Worm (Caenorhabditis elegans): ENCODE results near the gene pms-2.

pms-2 gene

ce11 chrV:11541284-11541683, 29.1 kb downstream of the pms-2 start (continued):
- TF ChIP-seq lag-1 (GFP tag; IDR thresholded peaks at IDR 0.05) = no peak
- no peak for TF ChIP-seq hmg-20 (GFP tag; IDR thresholded peaks at IDR 0.05)
- TF ChIP-seq lin-35 (GFP tag; optimal IDR thresholded peaks at IDR 0.05) = no peak
- no peak for TF ChIP-seq ccch-3 (GFP tag; optimal IDR thresholded peaks at IDR 0.05)
- no peak for TF ChIP-seq hmg-1.2 (GFP tag; IDR thresholded peaks at IDR 0.05)
- TF ChIP-seq nhr-27 (tag; optimal IDR thresholded peaks at IDR 0.05) = no peak
- TF ChIP-seq attf-3 (GFP tag; conservative IDR thresholded peaks at IDR 0.05) = 0 out of 2 replicates have a peak, but pooled peaks have one; percentile 32
- TF ChIP-seq chd-7 (tag; optimal IDR thresholded peaks at IDR 0.05) = peak; percentile 44
- no peak for TF ChIP-seq pha-4 (tag; optimal IDR thresholded peaks at IDR 0.05)
- TF ChIP-seq nfya-2 (GFP tag; IDR thresholded peaks at IDR 0.05) = no peak
- no peak for TF ChIP-seq ztf-6 (GFP tag; IDR thresholded peaks at IDR 0.05)
- no peak for TF ChIP-seq akir-1 (GFP tag; optimal IDR thresholded peaks at IDR 0.05)
- TF ChIP-seq rpc-1 (optimal IDR thresholded peaks at IDR 0.05) = no peak
- TF ChIP-seq rpc-1 (tag; optimal IDR thresholded peaks at IDR 0.05) = no peak
- TF ChIP-seq madf-8 (GFP tag; conservative IDR thresholded peaks at IDR 0.05) = no peak
- no peak for TF ChIP-seq nfya-1 (tag; optimal IDR thresholded peaks at IDR 0.05; ENCODE audit: borderline replicate concordance, insufficient read depth)
- no peak for TF ChIP-seq D2030.7 (GFP tag; IDR thresholded peaks at IDR 0.05)
- TF ChIP-seq snpc-1.1 (tag; optimal IDR thresholded peaks at IDR 0.05; ENCODE audit: insufficient read depth) = no peak
- TF ChIP-seq K11D2.4 (GFP tag; IDR thresholded peaks at IDR 0.05) = peak; percentile 43; the same call in 1 of the 2 replicates
- TF ChIP-seq let-607 (tag; optimal IDR thresholded peaks at IDR 0.05) = peak in 1 of 2 experiments; percentile 20
- no peak for TF ChIP-seq hlh-12 (tag; optimal IDR thresholded peaks at IDR 0.05)
- TF ChIP-seq Y56A3A.18 (GFP tag; IDR thresholded peaks at IDR 0.05) = no peak
- TF ChIP-seq ceh-100 (GFP tag; IDR thresholded peaks at IDR 0.05) = peak; percentile 19; the same call in 1 of the 2 replicates
- no peak for TF ChIP-seq madf-6 (GFP tag; IDR thresholded peaks at IDR 0.05)
- peak; percentile 6 for TF ChIP-seq ceh-79 (tag; optimal IDR thresholded peaks at IDR 0.05)

- TF ChIP-seq sea-2 (GFP tag; IDR thresholded peaks at IDR 0.05) = no peak
- no peak for TF ChIP-seq B0261.1 (tag; optimal IDR thresholded peaks at IDR 0.05)
- no peak for TF ChIP-seq zim-3 (tag; optimal IDR thresholded peaks at IDR 0.05)
- TF ChIP-seq F33H1.4 (GFP tag; IDR thresholded peaks at IDR 0.05) = no peak
Observed at ce11 chrV:11539502-11539901, 30.9 kb downstream of the pms-2 start.

- no peak for TF ChIP-seq rcor-1 (GFP tag; IDR thresholded peaks at IDR 0.05)
- TF ChIP-seq ceh-58 (GFP tag; IDR thresholded peaks at IDR 0.05) = no peak
- TF ChIP-seq ama-1 (optimal IDR thresholded peaks at IDR 0.05) = no peak
- TF ChIP-seq ama-1 (GFP tag; optimal IDR thresholded peaks at IDR 0.05) = no peak
- no peak for TF ChIP-seq attf-6 (GFP tag; IDR thresholded peaks at IDR 0.05)
- TF ChIP-seq hlh-26 (GFP tag; conservative IDR thresholded peaks at IDR 0.05) = no peak
Observed at ce11 chrV:11536667-11537066, 33.7 kb downstream of the pms-2 start.

- no peak for TF ChIP-seq nfyb-1 (GFP tag; IDR thresholded peaks at IDR 0.05)
- TF ChIP-seq him-1 (tag; optimal IDR thresholded peaks at IDR 0.05) = no peak
- TF ChIP-seq egl-44 (GFP tag; IDR thresholded peaks at IDR 0.05) = no peak
- TF ChIP-seq lin-35 (GFP tag; optimal IDR thresholded peaks at IDR 0.05) = peak in 1 of 3 experiments; percentile 47
- TF ChIP-seq ceh-40 (GFP tag; IDR thresholded peaks at IDR 0.05) = no peak
- 0 out of 2 replicates have a peak, but pooled peaks have one; percentile 22 for TF ChIP-seq zfh-2 (GFP tag; conservative IDR thresholded peaks at IDR 0.05)
- TF ChIP-seq nhr-80 (tag; optimal IDR thresholded peaks at IDR 0.05) = peak; percentile 86
- no peak for TF ChIP-seq akir-1 (GFP tag; optimal IDR thresholded peaks at IDR 0.05)
- peak; percentile 33; the same call in 1 of the 2 replicates for TF ChIP-seq dox-1 (GFP tag; IDR thresholded peaks at IDR 0.05)
- no peak for TF ChIP-seq dpff-1 (tag; optimal IDR thresholded peaks at IDR 0.05)
- TF ChIP-seq snpc-4 (GFP tag; optimal IDR thresholded peaks at IDR 0.05) = no peak
- TF ChIP-seq snpc-4 (tag; optimal IDR thresholded peaks at IDR 0.05) = peak in 1 of 4 experiments; percentile 33
- TF ChIP-seq Y53G8AR.9 (GFP tag; conservative IDR thresholded peaks at IDR 0.05) = peak; percentile 55
- no peak for TF ChIP-seq sdz-38 (tag; optimal IDR thresholded peaks at IDR 0.05)
Observed at ce11 chrV:11535504-11536062, 34.8 kb downstream of the pms-2 start.
